Fruit fly (Drosophila melanogaster) whole organism, embryonic: ENCODE measurements around the gene CG34057.

Experiments
- Bteb2 ChIP-seq: fragments of 200-800 bp; sonication (Bioruptor generic); optimal IDR thresholded peaks from 2 replicates; lab custom pipeline; 2016; ENCODE audit warnings: missing biosample characterization, missing genetic modification characterization
- CG10147 ChIP-seq: fragments of 200-800 bp; sonication (Bioruptor generic); optimal IDR thresholded peaks from 2 replicates; lab custom pipeline; 2019; ENCODE audit warnings: missing biosample characterization, mild to moderate bottlenecking, missing genetic modification characterization, moderate library complexity
- CG11504 ChIP-seq: fragments of 200-800 bp; sonication (Bioruptor generic); optimal IDR thresholded peaks from 3 replicates; lab custom pipeline; 2019; ENCODE audit warnings: missing biosample characterization, mild to moderate bottlenecking, missing genetic modification characterization, moderate library complexity
- CG12391 ChIP-seq: fragments of 200-800 bp; sonication (Bioruptor generic); optimal IDR thresholded peaks from 3 replicates; lab custom pipeline; 2018; ENCODE audit warnings: missing biosample characterization, mild to moderate bottlenecking, missing genetic modification characterization, moderate library complexity
- CG13624 ChIP-seq: fragments of 200-800 bp; sonication (Bioruptor generic); optimal IDR thresholded peaks from 2 replicates; lab custom pipeline; 2016; ENCODE audit warnings: missing biosample characterization, missing genetic modification characterization
- CG13775 ChIP-seq: fragments of 200-800 bp; sonication (Bioruptor generic); optimal IDR thresholded peaks from 3 replicates; lab custom pipeline; 2017; ENCODE audit warnings: missing biosample characterization, mild to moderate bottlenecking, missing genetic modification characterization
- CG14014 ChIP-seq: fragments of 200-800 bp; sonication (Bioruptor generic); IDR thresholded peaks from 2 replicates; pipeline ENCODE4 v1.3.6; 2022; ENCODE audit warnings: missing biosample characterization, missing genetic modification characterization
- CG16813 ChIP-seq: fragments of 200-800 bp; sonication (Bioruptor generic); IDR thresholded peaks from 3 replicates; pipeline ENCODE4 v1.3.6; 2022; ENCODE audit warnings: missing biosample characterization, missing genetic modification characterization; ENCODE audit not compliant: partially characterized antibody
- CG17328 ChIP-seq: fragments of 200-800 bp; sonication (Bioruptor generic); IDR thresholded peaks from 2 replicates; pipeline ENCODE4 v1.3.6; 2022; ENCODE audit warnings: missing biosample characterization, missing genetic modification characterization
- CG17829 ChIP-seq: fragments of 200-800 bp; optimal IDR thresholded peaks from 2 replicates; lab custom pipeline; 2019; ENCODE audit warnings: missing biosample characterization, mild to moderate bottlenecking, missing genetic modification characterization, moderate library complexity
- CG18011 ChIP-seq: fragments of 200-800 bp; sonication (Bioruptor generic); optimal IDR thresholded peaks from 2 replicates; lab custom pipeline; 2017; ENCODE audit warnings: missing biosample characterization, missing genetic modification characterization, mild to moderate bottlenecking, moderate library complexity, missing genotype
- CG18476 ChIP-seq: fragments of 200-800 bp; sonication (Bioruptor generic); optimal IDR thresholded peaks from 2 replicates; lab custom pipeline; 2016; ENCODE audit warnings: missing biosample characterization, mild to moderate bottlenecking, missing genetic modification characterization
- CG18764 ChIP-seq: fragments of 200-800 bp; sonication (Bioruptor generic); optimal IDR thresholded peaks from 3 replicates; lab custom pipeline; 2016; ENCODE audit warnings: missing biosample characterization, missing genetic modification characterization
- CG2875 ChIP-seq: fragments of 200-800 bp; sonication (Bioruptor generic); optimal IDR thresholded peaks from 2 replicates; lab custom pipeline; 2017; ENCODE audit warnings: missing biosample characterization, mild to moderate bottlenecking, missing genetic modification characterization, missing genetic modification reagents
- CG7357 ChIP-seq: fragments of 200-800 bp; sonication (Bioruptor generic); IDR thresholded peaks from 3 replicates; pipeline ENCODE4 v1.3.6; 2022; ENCODE audit warnings: missing biosample characterization, missing genetic modification characterization
- CG8924 ChIP-seq: fragments of 200-800 bp; optimal IDR thresholded peaks from 3 replicates; lab custom pipeline; 2019; ENCODE audit warnings: missing biosample characterization, mild to moderate bottlenecking, missing genetic modification characterization, moderate library complexity
- Elba2 ChIP-seq: fragments of 200-800 bp; sonication (Bioruptor generic); optimal IDR thresholded peaks from 3 replicates; lab custom pipeline; 2016; ENCODE audit warnings: missing biosample characterization, missing genetic modification characterization
- Ets97D ChIP-seq: fragments of 200-800 bp; sonication (Bioruptor generic); optimal IDR thresholded peaks from 3 replicates; lab custom pipeline; 2016; ENCODE audit warnings: missing biosample characterization, missing genetic modification characterization
- H2.0 ChIP-seq: fragments of 200-800 bp; sonication (Bioruptor generic); IDR thresholded peaks from 2 replicates; pipeline ENCODE4 v1.3.6; 2022; ENCODE audit warnings: missing biosample characterization, missing genetic modification characterization
- Hmr ChIP-seq: fragments of 200-800 bp; sonication (Bioruptor generic); optimal IDR thresholded peaks from 3 replicates; lab custom pipeline; 2017; ENCODE audit warnings: mild to moderate bottlenecking, missing biosample characterization, missing genetic modification reagents, missing genetic modification characterization
- Lhr ChIP-seq: fragments of 200-800 bp; sonication (Bioruptor generic); optimal IDR thresholded peaks from 3 replicates; lab custom pipeline; 2017; ENCODE audit warnings: mild to moderate bottlenecking, missing biosample characterization, missing genetic modification reagents, missing genetic modification characterization
- Meics ChIP-seq: fragments of 200-800 bp; sonication (Bioruptor generic); optimal IDR thresholded peaks from 2 replicates; lab custom pipeline; 2017; ENCODE audit warnings: missing biosample characterization, mild to moderate bottlenecking, missing genetic modification characterization
- NC2α ChIP-seq: fragments of 200-800 bp; sonication (Bioruptor generic); optimal IDR thresholded peaks from 2 replicates; lab custom pipeline; 2016; ENCODE audit warnings: missing biosample characterization, missing genetic modification characterization
- Nf-YB ChIP-seq: fragments of 200-800 bp; sonication (Bioruptor generic); optimal IDR thresholded peaks from 3 replicates; lab custom pipeline; 2019; ENCODE audit warnings: missing biosample characterization, mild to moderate bottlenecking, missing genetic modification characterization, moderate library complexity
- Optix ChIP-seq: fragments of 200-800 bp; sonication (Bioruptor generic); IDR thresholded peaks from 3 replicates; pipeline ENCODE4 v1.3.6; 2022; ENCODE audit warnings: missing biosample characterization, missing genetic modification characterization
- Spps ChIP-seq: fragments of 200-800 bp; sonication (Bioruptor generic); optimal IDR thresholded peaks from 2 replicates; lab custom pipeline; 2018; ENCODE audit warnings: missing biosample characterization, mild to moderate bottlenecking, missing genetic modification characterization
- Stat92E ChIP-seq, 3 experiments: fragments of >200 bp in 2 of 3; fragments of 200-800 bp in 1 of 3; sonication (Bioruptor generic) in 1 of 3; optimal IDR thresholded peaks; 2 replicates each; lab custom pipeline; 2017 to 2019; ENCODE audit warnings: missing biosample characterization in 3 of 3, missing genetic modification characterization in 3 of 3, mild to moderate bottlenecking in 1 of 3, moderate library complexity in 1 of 3
- Trl ChIP-seq, 3 experiments: fragments of >200 bp in 2 of 3; fragments of 200-800 bp in 1 of 3; sonication (Bioruptor generic) in 1 of 3; optimal IDR thresholded peaks; 2 replicates in 1 of 3; 3 replicates in 2 of 3; lab custom pipeline; 2016 to 2017; ENCODE audit warnings: missing biosample characterization in 1 of 3, missing genetic modification characterization in 1 of 3
- abd-A ChIP-seq: fragments of 200-800 bp; sonication (Bioruptor generic); optimal IDR thresholded peaks from 3 replicates; lab custom pipeline; 2019; ENCODE audit warnings: missing biosample characterization, mild to moderate bottlenecking, missing genetic modification characterization, moderate library complexity
- ase ChIP-seq: fragments of 200-800 bp; sonication (Bioruptor generic); IDR thresholded peaks from 3 replicates; pipeline ENCODE4 v1.3.6; 2022; ENCODE audit warnings: missing biosample characterization, missing genetic modification characterization
- chm ChIP-seq: fragments of 200-800 bp; sonication (Bioruptor generic); IDR thresholded peaks from 2 replicates; pipeline ENCODE4 v1.3.6; 2022; ENCODE audit warnings: missing biosample characterization, missing genetic modification characterization
- ewg ChIP-seq: fragments of 200-800 bp; sonication (Bioruptor generic); optimal IDR thresholded peaks from 3 replicates; lab custom pipeline; 2017; ENCODE audit warnings: mild to moderate bottlenecking, missing biosample characterization, missing genetic modification reagents, missing genetic modification characterization
- ftz-f1 ChIP-seq: fragments of 200-800 bp; sonication (Bioruptor generic); optimal IDR thresholded peaks from 2 replicates; lab custom pipeline; 2016; ENCODE audit warnings: missing biosample characterization, missing genetic modification characterization
- grau ChIP-seq: fragments of 200-800 bp; optimal IDR thresholded peaks from 3 replicates; lab custom pipeline; 2019; ENCODE audit warnings: missing biosample characterization, mild to moderate bottlenecking, missing genetic modification characterization, moderate library complexity
- hb ChIP-seq: fragments of 200-800 bp; sonication (Bioruptor generic); IDR thresholded peaks from 3 replicates; pipeline ENCODE4 v1.3.6; 2022; ENCODE audit warnings: missing biosample characterization, missing genetic modification characterization; ENCODE audit not compliant: partially characterized antibody
- hth ChIP-seq: fragments of >200 bp; optimal IDR thresholded peaks from 2 replicates; lab custom pipeline; 2017; ENCODE audit warnings: inconsistent platforms
- klu ChIP-seq: fragments of 200-800 bp; sonication (Bioruptor generic); IDR thresholded peaks from 2 replicates; pipeline ENCODE4 v1.3.6; 2022; ENCODE audit warnings: missing biosample characterization, missing genetic modification characterization
- oc ChIP-seq: fragments of 200-800 bp; sonication (Bioruptor generic); optimal IDR thresholded peaks from 2 replicates; lab custom pipeline; 2018; ENCODE audit warnings: missing biosample characterization, mild to moderate bottlenecking, missing genetic modification characterization, moderate library complexity
- pros ChIP-seq: fragments of 200-800 bp; sonication (Bioruptor generic); optimal IDR thresholded peaks from 3 replicates; lab custom pipeline; 2019; ENCODE audit warnings: missing biosample characterization, mild to moderate bottlenecking, missing genetic modification characterization, moderate library complexity
- pzg ChIP-seq: fragments of 200-800 bp; sonication (Bioruptor generic); optimal IDR thresholded peaks from 3 replicates; lab custom pipeline; 2018; ENCODE audit warnings: missing biosample characterization, mild to moderate bottlenecking, missing genetic modification characterization, moderate library complexity
- row ChIP-seq: fragments of 200-800 bp; sonication (Bioruptor generic); IDR thresholded peaks from 3 replicates; pipeline ENCODE4 v1.3.6; 2022; ENCODE audit warnings: missing biosample characterization, missing genetic modification characterization
- sens ChIP-seq: fragments of 200-800 bp; sonication (Bioruptor generic); peaks from one replicate; lab custom pipeline; 2016; ENCODE audit warnings: missing biosample characterization, missing genetic modification characterization
- sim ChIP-seq: fragments of 200-800 bp; sonication (Bioruptor generic); IDR thresholded peaks from 2 replicates; pipeline ENCODE4 v1.3.6; 2022; ENCODE audit warnings: missing biosample characterization, missing genetic modification characterization
- sima ChIP-seq: fragments of 200-800 bp; sonication (Bioruptor generic); optimal IDR thresholded peaks from 2 replicates; lab custom pipeline; 2016; ENCODE audit warnings: missing biosample characterization, missing genetic modification characterization
- tin ChIP-seq: fragments of 200-800 bp; sonication (Bioruptor generic); optimal IDR thresholded peaks from 3 replicates; lab custom pipeline; 2016; ENCODE audit warnings: missing biosample characterization, missing genetic modification characterization
- ttk ChIP-seq: fragments of 200-800 bp; sonication (Bioruptor generic); IDR thresholded peaks from 2 replicates; pipeline ENCODE4 v2.1.2; 2022; ENCODE audit warnings: missing biosample characterization, missing genetic modification characterization
- twi ChIP-seq: fragments of 200-800 bp; optimal IDR thresholded peaks from 2 replicates; lab custom pipeline; 2019; ENCODE audit warnings: missing biosample characterization, mild to moderate bottlenecking, missing genetic modification characterization, moderate library complexity
- wor ChIP-seq: fragments of 200-800 bp; sonication (Bioruptor generic); IDR thresholded peaks from 2 replicates; pipeline ENCODE4 v1.3.6; 2022; ENCODE audit warnings: missing biosample characterization, missing genetic modification characterization
- yki ChIP-seq: fragments of >200 bp; optimal IDR thresholded peaks from 3 replicates; lab custom pipeline; 2018
- zf30C ChIP-seq: fragments of 200-800 bp; sonication (Bioruptor generic); optimal IDR thresholded peaks from 3 replicates; lab custom pipeline; 2018; ENCODE audit warnings: missing biosample characterization, mild to moderate bottlenecking, missing genetic modification characterization

CG34057 gene

dm6 chr3L:881496-882235, 15.5 kb upstream of the CG34057 start, which contains the start of gene CG13907 (continued):
- TF ChIP-seq hb (GFP tag; lab: Robert Waterston, UW) (no peak), sim (GFP tag; lab: Robert Waterston, UW) (no peak), CG10147 (GFP tag; lab: Kevin White, UChicago) (no peak), sima (no peak), Optix (no peak), row (GFP tag; lab: Robert Waterston, UW) (no peak), CG11504 (tag; lab: Kevin White, UChicago) (no peak), CG17328 (GFP tag; lab: Robert Waterston, UW) (no peak), CG13775 (GFP tag; lab: Kevin White, UChicago) (no peak), tin (GFP tag; lab: Kevin White, UChicago) (no peak), CG12391 (tag; lab: Kevin White, UChicago) (no peak), pzg (GFP tag; lab: Kevin White, UChicago) (no peak), NC2α (GFP tag; lab: Kevin White, UChicago) (no peak), chm (GFP tag; lab: Robert Waterston, UW) (no peak; the same call in 1 of the 2 replicates), CG17829 (no peak), CG7357 (GFP tag; lab: Robert Waterston, UW) (no peak), CG18011 (no peak), ttk (GFP tag; lab: Robert Waterston, UW) (peak; percentile 42; the same call in 1 of the 2 replicates), CG18764 (GFP tag; lab: Kevin White, UChicago) (no peak), Elba2 (GFP tag; lab: Kevin White, UChicago) (no peak), CG2875 (GFP tag; lab: Kevin White, UChicago) (no peak), CG18476 (GFP tag; lab: Kevin White, UChicago) (no peak), ase (GFP tag; lab: Robert Waterston, UW) (no peak), zf30C (GFP tag; lab: Kevin White, UChicago) (no peak), Ets97D (GFP tag; lab: Kevin White, UChicago) (no peak), hth (lab: Kevin White, UChicago) (no peak), Spps (no peak), CG16813 (GFP tag; lab: Robert Waterston, UW) (no peak), CG14014 (GFP tag; lab: Robert Waterston, UW) (no peak), sens (GFP tag; lab: Kevin White, UChicago) (no peak), Meics (GFP tag; lab: Kevin White, UChicago) (no peak), abd-A (tag; lab: Kevin White, UChicago) (no peak), Lhr (no peak), ewg (GFP tag; lab: Kevin White, UChicago) (peak; percentile 63), H2.0 (GFP tag; lab: Robert Waterston, UW) (no peak), Nf-YB (GFP tag; lab: Kevin White, UChicago) (no peak), Stat92E (GFP tag; optimal IDR thresholded peaks at IDR 0.05; lab: Kevin White, UChicago) (no peak), grau (no peak), Hmr (no peak), ftz-f1 (no peak), Bteb2 (GFP tag; lab: Kevin White, UChicago) (no peak), wor (GFP tag; lab: Robert Waterston, UW) (no peak), CG8924 (tag; lab: Kevin White, UChicago) (no peak), klu (no peak), Trl (optimal IDR thresholded peaks at IDR 0.05; lab: Kevin White, UChicago) (peak; percentile 87 to 93), Trl (GFP tag; optimal IDR thresholded peaks at IDR 0.05; lab: Kevin White, UChicago) (peak; percentile 40), CG13624 (no peak), yki (peak; percentile 26), twi (tag; lab: Kevin White, UChicago) (no peak), pros (GFP tag; lab: Kevin White, UChicago) (peak; percentile 99), oc (no peak)
